Fruit fly (Drosophila melanogaster) whole organism: ENCODE results near the gene CG8219.
"Not testable (repeated sequence)": the region's sequence is repeated elsewhere in the genome, so short reads cannot be mapped to it uniquely, and the experiment has no call there.

Experiments
- CG8478 ChIP-seq: fragments of >200 bp; optimal IDR thresholded peaks from 2 replicates; lab custom pipeline; 2018; ENCODE audit warnings: inconsistent platforms
- Dll ChIP-seq: fragments of >200 bp; optimal IDR thresholded peaks from 2 replicates; lab custom pipeline; 2017
- EcR ChIP-seq, 2 experiments: fragments of >200 bp; optimal IDR thresholded peaks; 2 replicates each; lab custom pipeline; 2017; ENCODE audit warnings: missing biosample characterization in 2 of 2, missing genetic modification characterization in 2 of 2, missing genetic modification reagents in 2 of 2
- pan ChIP-seq: fragments of >200 bp; optimal IDR thresholded peaks from 2 replicates; lab custom pipeline; 2017
- psq ChIP-seq: fragments of >200 bp; optimal IDR thresholded peaks from 2 replicates; lab custom pipeline; 2017
- usp ChIP-seq: fragments of >200 bp; optimal IDR thresholded peaks from 2 replicates; lab custom pipeline; 2017; ENCODE audit warnings: missing biosample characterization, missing genetic modification characterization, mixed read lengths

The CG8219 gene

dm6 chr3L:6200173-6200572 is at the start of gene CG8219:
Gene CG8219 (plus strand): TSS chr3L:6200473.
- TF ChIP-seq Dll (lab: Kevin White, UChicago) (no peak), pan (lab: Kevin White, UChicago) (no peak), CG8478 (lab: Kevin White, UChicago) (no peak), usp (GFP tag; lab: Kevin White, UChicago) (no peak), EcR (GFP tag; optimal IDR thresholded peaks at IDR 0.05; lab: Kevin White, UChicago) (no peak), psq (lab: Kevin White, UChicago) (no peak)

- TF ChIP-seq usp (GFP tag; lab: Kevin White, UChicago); pan (lab: Kevin White, UChicago); EcR (GFP tag; optimal IDR thresholded peaks at IDR 0.05; lab: Kevin White, UChicago): not testable (repeated sequence)
Measured at dm6 chr3L:6150757-6151354, 49.4 kb upstream of the CG8219 start, which contains the start of the genes Cpr65Ax2 and Lcp65Aa. Gene Cpr65Ax2 (minus strand): TSS chr3L:6150857. Gene Lcp65Aa (plus strand): TSS chr3L:6151304.

- no peak for TF ChIP-seq psq (lab: Kevin White, UChicago)
Measured at dm6 chr3L:6152531-6152930, 47.7 kb upstream of the CG8219 start, which contains the start of gene Acp65Aa. Gene Acp65Aa (minus strand): TSS chr3L:6152745.

- TF ChIP-seq CG8478 (lab: Kevin White, UChicago): no peak
- TF ChIP-seq Dll (lab: Kevin White, UChicago): no peak
- no peak for TF ChIP-seq usp (GFP tag; lab: Kevin White, UChicago)
- no peak for TF ChIP-seq EcR (GFP tag; optimal IDR thresholded peaks at IDR 0.05; lab: Kevin White, UChicago)
- no peak for TF ChIP-seq psq (lab: Kevin White, UChicago)
- TF ChIP-seq pan (lab: Kevin White, UChicago): no peak
Measured at dm6 chr3L:6154951-6155394, 45.3 kb upstream of the CG8219 start.

- TF ChIP-seq psq (lab: Kevin White, UChicago) (no peak), CG8478 (lab: Kevin White, UChicago) (no peak), usp (GFP tag; lab: Kevin White, UChicago) (no peak), Dll (lab: Kevin White, UChicago) (no peak), EcR (GFP tag; optimal IDR thresholded peaks at IDR 0.05; lab: Kevin White, UChicago) (no peak), pan (lab: Kevin White, UChicago) (no peak)
Measured at dm6 chr3L:6157327-6158032, 42.8 kb upstream of the CG8219 start, which contains the start of gene CG13297. Gene CG13297 (minus strand): TSS chr3L:6157377.

dm6 chr3L:6158530-6158929 is 41.7 kb upstream of the CG8219 start, which contains the start of gene Cpr65Ay:
Gene Cpr65Ay (minus strand): TSS chr3L:6158630.
- TF ChIP-seq pan (lab: Kevin White, UChicago) (no peak), EcR (GFP tag; optimal IDR thresholded peaks at IDR 0.05; lab: Kevin White, UChicago) (no peak), usp (GFP tag; lab: Kevin White, UChicago) (no peak), Dll (lab: Kevin White, UChicago) (no peak), psq (lab: Kevin White, UChicago) (no peak), CG8478 (lab: Kevin White, UChicago) (no peak)

- TF ChIP-seq psq (lab: Kevin White, UChicago): no peak
- no peak for TF ChIP-seq Dll (lab: Kevin White, UChicago)
- TF ChIP-seq CG8478 (lab: Kevin White, UChicago): no peak
- TF ChIP-seq EcR (GFP tag; optimal IDR thresholded peaks at IDR 0.05; lab: Kevin White, UChicago): no peak
- no peak for TF ChIP-seq usp (GFP tag; lab: Kevin White, UChicago)
- no peak for TF ChIP-seq pan (lab: Kevin White, UChicago)
Measured at dm6 chr3L:6159863-6160262, 40.4 kb upstream of the CG8219 start.

dm6 chr3L:6160514-6160913 is 39.8 kb upstream of the CG8219 start, which contains the start of gene Cpr65Az:
Gene Cpr65Az (plus strand): TSS chr3L:6160814.
- TF ChIP-seq Dll (lab: Kevin White, UChicago) (no peak), CG8478 (lab: Kevin White, UChicago) (no peak), EcR (GFP tag; optimal IDR thresholded peaks at IDR 0.05; lab: Kevin White, UChicago) (no peak), pan (lab: Kevin White, UChicago) (no peak), usp (GFP tag; lab: Kevin White, UChicago) (no peak), psq (lab: Kevin White, UChicago) (no peak)

- no peak for TF ChIP-seq CG8478 (lab: Kevin White, UChicago)
- no peak for TF ChIP-seq pan (lab: Kevin White, UChicago)
- TF ChIP-seq Dll (lab: Kevin White, UChicago): no peak
- TF ChIP-seq EcR (GFP tag; optimal IDR thresholded peaks at IDR 0.05; lab: Kevin White, UChicago): no peak
- no peak for TF ChIP-seq usp (GFP tag; lab: Kevin White, UChicago)
- TF ChIP-seq psq (lab: Kevin White, UChicago): no peak
Measured at dm6 chr3L:6161997-6162396, 38.3 kb upstream of the CG8219 start.

- TF ChIP-seq Dll (lab: Kevin White, UChicago) (no peak), pan (lab: Kevin White, UChicago) (no peak), psq (lab: Kevin White, UChicago) (no peak), EcR (GFP tag; optimal IDR thresholded peaks at IDR 0.05; lab: Kevin White, UChicago) (no peak), usp (GFP tag; lab: Kevin White, UChicago) (no peak), CG8478 (lab: Kevin White, UChicago) (no peak)
Measured at dm6 chr3L:6162483-6163128, 37.7 kb upstream of the CG8219 start, which contains the start of gene Prdm13. Gene Prdm13 (plus strand): TSS chr3L:6163127.
